Fruit fly (Drosophila melanogaster): ENCODE data around the gene Rpt2.

Gene Rpt2

dm6 chr3R:23942965-23943413 is 11.6 kb upstream of the Rpt2 start, which contains the start of gene Gdh (continued):
- no peak for TF ChIP-seq eyg (GFP tag; optimal IDR thresholded peaks at IDR 0.05)
- peak; percentile 62 for TF ChIP-seq lilli (GFP tag; optimal IDR thresholded peaks at IDR 0.05)
- no peak for TF ChIP-seq Dek (tag; optimal IDR thresholded peaks at IDR 0.05)
- TF ChIP-seq BtbVII (GFP tag; optimal IDR thresholded peaks at IDR 0.05) = peak; percentile 21
- TF ChIP-seq CTCF (GFP tag; optimal IDR thresholded peaks at IDR 0.05) = no peak
- TF ChIP-seq ranshi (GFP tag; IDR thresholded peaks at IDR 0.05) = peak; percentile 27; the same call in 1 of the 2 replicates
- TF ChIP-seq zfh2 (GFP tag; optimal IDR thresholded peaks at IDR 0.05) = no peak
- TF ChIP-seq CG14441 (GFP tag; IDR thresholded peaks at IDR 0.05) = no peak
- peak; percentile 47 for TF ChIP-seq CG12071 (GFP tag; optimal IDR thresholded peaks at IDR 0.05)
- TF ChIP-seq CG9215 (GFP tag; IDR thresholded peaks at IDR 0.05) = no peak
- TF ChIP-seq nmo (GFP tag; optimal IDR thresholded peaks at IDR 0.05) = no peak
- TF ChIP-seq row (GFP tag; IDR thresholded peaks at IDR 0.05) = peak; percentile 36; the same call in 1 of the 3 replicates
- no peak for TF ChIP-seq gcm2 (GFP tag; optimal IDR thresholded peaks at IDR 0.05)
- TF ChIP-seq CG6175 (GFP tag; IDR thresholded peaks at IDR 0.05) = no peak
- peak; percentile 22 for TF ChIP-seq CG15269 (tag; optimal IDR thresholded peaks at IDR 0.05)
- TF ChIP-seq CG10543 (GFP tag; optimal IDR thresholded peaks at IDR 0.05) = peak; percentile 77
- no peak for TF ChIP-seq CG15479 (GFP tag; optimal IDR thresholded peaks at IDR 0.05)
- peak; percentile 17 for TF ChIP-seq pzg (GFP tag; optimal IDR thresholded peaks at IDR 0.05)
- peak; percentile 35 for TF ChIP-seq Nf-YC (tag; optimal IDR thresholded peaks at IDR 0.05)
- no peak for TF ChIP-seq eve (GFP tag; optimal IDR thresholded peaks at IDR 0.05)
- no peak for TF ChIP-seq usp (GFP tag; optimal IDR thresholded peaks at IDR 0.05)
- no peak for TF ChIP-seq dmrt99B (tag; optimal IDR thresholded peaks at IDR 0.05)
- no peak for TF ChIP-seq Camta (GFP tag; optimal IDR thresholded peaks at IDR 0.05)
- no peak for TF ChIP-seq Abd-B (GFP tag; optimal IDR thresholded peaks at IDR 0.05)
- TF ChIP-seq CG7987 (GFP tag; optimal IDR thresholded peaks at IDR 0.05) = peak; percentile 58
- no peak; the same call in 1 of the 2 replicates for TF ChIP-seq CG4404 (GFP tag; IDR thresholded peaks at IDR 0.05)
- peak; percentile 54 for TF ChIP-seq CG3281 (GFP tag; optimal IDR thresholded peaks at IDR 0.05)
- no peak for TF ChIP-seq tll (GFP tag; optimal IDR thresholded peaks at IDR 0.05)
- TF ChIP-seq nerfin-1 (tag; optimal IDR thresholded peaks at IDR 0.05) = no peak
- TF ChIP-seq CG1792 (GFP tag; optimal IDR thresholded peaks at IDR 0.05) = no peak
- TF ChIP-seq mld (GFP tag; IDR thresholded peaks at IDR 0.05; ENCODE audit: partially characterized antibody) = no peak
- no peak for TF ChIP-seq br (optimal IDR thresholded peaks at IDR 0.05)
- TF ChIP-seq CG4360 (GFP tag; IDR thresholded peaks at IDR 0.05) = no peak
- TF ChIP-seq CG4854 (GFP tag; optimal IDR thresholded peaks at IDR 0.05) = no peak
- no peak for TF ChIP-seq slou (GFP tag; optimal IDR thresholded peaks at IDR 0.05)
- TF ChIP-seq CG4424 (GFP tag; optimal IDR thresholded peaks at IDR 0.05) = no peak
- TF ChIP-seq D19B (GFP tag; optimal IDR thresholded peaks at IDR 0.05) = no peak
- TF ChIP-seq toy (GFP tag; IDR thresholded peaks at IDR 0.05) = no peak
- TF ChIP-seq CG43689 (GFP tag; IDR thresholded peaks at IDR 0.05) = no peak
- no peak for TF ChIP-seq CG17186 (GFP tag; optimal IDR thresholded peaks at IDR 0.05)
- no peak for TF ChIP-seq CG11398 (GFP tag; optimal IDR thresholded peaks at IDR 0.05)
- peak; percentile 75; the same call in 1 of the 3 replicates for TF ChIP-seq CG34422 (GFP tag; IDR thresholded peaks at IDR 0.05)
- no peak for TF ChIP-seq Tbp (GFP tag; optimal IDR thresholded peaks at IDR 0.05)
- no peak for TF ChIP-seq CG10209 (GFP tag; optimal IDR thresholded peaks at IDR 0.05)
- TF ChIP-seq ken (GFP tag; IDR thresholded peaks at IDR 0.05) = peak; percentile 11; the same call in 1 of the 3 replicates
- peak; percentile 26 for TF ChIP-seq kah (GFP tag; optimal IDR thresholded peaks at IDR 0.05)
- no peak for TF ChIP-seq Side (GFP tag; optimal IDR thresholded peaks at IDR 0.05)
- no peak for TF ChIP-seq fd3F (GFP tag; optimal IDR thresholded peaks at IDR 0.05)
- no peak for TF ChIP-seq CG30020 (tag; optimal IDR thresholded peaks at IDR 0.05)
- TF ChIP-seq ham (GFP tag; IDR thresholded peaks at IDR 0.05) = no peak
- no peak for TF ChIP-seq az2 (GFP tag; optimal IDR thresholded peaks at IDR 0.05)
- TF ChIP-seq CG11093 (GFP tag; IDR thresholded peaks at IDR 0.05) = no peak
- TF ChIP-seq sr (GFP tag; IDR thresholded peaks at IDR 0.05) = 0 out of 3 replicates have a peak, but pooled peaks have one; percentile 19

Measured in whole organism, embryonic.